Worm (Caenorhabditis elegans): ENCODE measurements around the gene srsx-37.

- TF ChIP-seq tbx-2 (tag; optimal IDR thresholded peaks at IDR 0.05) (no peak), nhr-11 (tag; optimal IDR thresholded peaks at IDR 0.05) (no peak), ztf-11 (tag; optimal IDR thresholded peaks at IDR 0.05) (no peak), nhr-76 (tag; optimal IDR thresholded peaks at IDR 0.05) (no peak), egl-27 (tag; optimal IDR thresholded peaks at IDR 0.05) (no peak), ama-1 (optimal IDR thresholded peaks at IDR 0.05) (no peak), snpc-4 (tag; optimal IDR thresholded peaks at IDR 0.05) (no peak)
Measured at ce11 chrV:15298597-15298996, 39.6 kb upstream of the srsx-37 start, which contains the start of gene cpr-3.

Data from whole organism, L1 larva.